Worm (Caenorhabditis elegans): ENCODE measurements around the gene henn-1.

Gene henn-1

DNA sequence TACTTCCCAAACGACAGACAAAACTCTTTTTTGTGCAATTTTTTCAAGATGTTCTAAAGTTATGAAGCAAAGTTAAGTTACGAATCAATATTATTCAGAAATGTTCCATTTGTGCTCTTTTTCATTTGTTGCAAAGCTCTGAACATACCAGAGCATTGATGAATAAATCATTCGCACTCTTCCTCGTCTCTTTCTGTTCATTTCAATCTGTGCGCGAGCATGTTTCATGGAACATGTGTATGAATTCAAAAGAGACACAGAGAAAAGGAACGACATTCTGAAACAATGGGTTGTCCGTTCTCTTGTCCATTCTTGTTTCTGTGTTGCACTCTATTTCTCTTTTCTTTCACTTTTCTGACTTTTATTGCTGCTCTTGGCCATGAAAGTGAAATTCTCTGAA is 47.9 kb downstream of the henn-1 start:
- TF ChIP-seq med-1 (GFP tag; optimal IDR thresholded peaks at IDR 0.05; ENCODE audit: insufficient read depth) (no peak), ref-1 (GFP tag; conservative IDR thresholded peaks at IDR 0.05) (no peak), cog-1 (tag; optimal IDR thresholded peaks at IDR 0.05) (no peak), klf-2 (GFP tag; conservative IDR thresholded peaks at IDR 0.05) (no peak), tab-1 (GFP tag; IDR thresholded peaks at IDR 0.05) (no peak), T22C8.4 (GFP tag; IDR thresholded peaks at IDR 0.05) (no peak), flt-1 (GFP tag; IDR thresholded peaks at IDR 0.05) (no peak), ztf-29 (GFP tag; IDR thresholded peaks at IDR 0.05) (no peak), ztf-23 (GFP tag; IDR thresholded peaks at IDR 0.05) (no peak)

- no peak for TF ChIP-seq ref-1 (GFP tag; conservative IDR thresholded peaks at IDR 0.05)
- no peak for TF ChIP-seq ztf-23 (GFP tag; IDR thresholded peaks at IDR 0.05)
- no peak for TF ChIP-seq tab-1 (GFP tag; IDR thresholded peaks at IDR 0.05)
- no peak for TF ChIP-seq med-1 (GFP tag; optimal IDR thresholded peaks at IDR 0.05; ENCODE audit: insufficient read depth)
- TF ChIP-seq flt-1 (GFP tag; IDR thresholded peaks at IDR 0.05): no peak
- TF ChIP-seq ztf-29 (GFP tag; IDR thresholded peaks at IDR 0.05): no peak
- no peak for TF ChIP-seq T22C8.4 (GFP tag; IDR thresholded peaks at IDR 0.05)
- TF ChIP-seq klf-2 (GFP tag; conservative IDR thresholded peaks at IDR 0.05): no peak
- no peak for TF ChIP-seq cog-1 (tag; optimal IDR thresholded peaks at IDR 0.05)
Observed at ce11 chrIII:8281310-8281709, 48.9 kb downstream of the henn-1 start.

ce11 chrIII:8283525-8283924 is 51.1 kb downstream of the henn-1 start:
- TF ChIP-seq flt-1 (GFP tag; IDR thresholded peaks at IDR 0.05) (no peak), ztf-29 (GFP tag; IDR thresholded peaks at IDR 0.05) (no peak), med-1 (GFP tag; optimal IDR thresholded peaks at IDR 0.05; ENCODE audit: insufficient read depth) (no peak), cog-1 (tag; optimal IDR thresholded peaks at IDR 0.05) (no peak), klf-2 (GFP tag; conservative IDR thresholded peaks at IDR 0.05) (no peak), ztf-23 (GFP tag; IDR thresholded peaks at IDR 0.05) (no peak), T22C8.4 (GFP tag; IDR thresholded peaks at IDR 0.05) (no peak), tab-1 (GFP tag; IDR thresholded peaks at IDR 0.05) (no peak), ref-1 (GFP tag; conservative IDR thresholded peaks at IDR 0.05) (no peak)
